Worm (Caenorhabditis elegans): Measurements from ENCODE around the gene F58E6.4.

The F58E6.4 gene

DNA sequence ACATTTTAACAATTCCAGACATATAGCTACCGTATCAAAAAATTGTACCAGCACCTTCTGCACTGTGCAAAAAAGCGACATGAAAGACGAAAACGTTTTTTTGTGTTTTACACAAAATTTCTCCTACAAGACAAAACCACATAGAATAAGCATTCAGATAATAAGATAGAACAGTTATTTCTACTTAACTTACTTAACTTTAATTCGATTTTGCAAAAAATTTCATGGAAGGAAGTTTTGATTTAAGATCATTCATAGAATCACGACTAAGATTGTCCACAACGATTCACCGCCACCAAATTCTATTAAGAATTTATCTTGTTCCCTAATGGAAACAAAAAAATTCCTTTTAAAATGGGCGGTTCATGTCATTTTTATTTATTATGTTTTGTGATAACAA lies 13.6 kb upstream of the F58E6.4 start:
- TF ChIP-seq tbx-2 (tag; optimal IDR thresholded peaks at IDR 0.05) (no peak), skn-1 (tag; optimal IDR thresholded peaks at IDR 0.05) (no peak)

ce11 chrV:9758437-9758836 lies 8.2 kb upstream of the F58E6.4 start:
- TF ChIP-seq nhr-23 (tag; optimal IDR thresholded peaks at IDR 0.05) (peak; percentile 25), snpc-4 (tag; optimal IDR thresholded peaks at IDR 0.05) (no peak)

- no peak for TF ChIP-seq ceh-28 (tag; optimal IDR thresholded peaks at IDR 0.05)
- no peak for TF ChIP-seq ztf-4 (tag; optimal IDR thresholded peaks at IDR 0.05)
- no peak for TF ChIP-seq egl-5 (tag; optimal IDR thresholded peaks at IDR 0.05)
- no peak for TF ChIP-seq elt-3 (tag; optimal IDR thresholded peaks at IDR 0.05)
- TF ChIP-seq jun-1 (tag; optimal IDR thresholded peaks at IDR 0.05) = no peak
- TF ChIP-seq skn-1 (tag; optimal IDR thresholded peaks at IDR 0.05) = no peak
- no peak for TF ChIP-seq pqm-1 (tag; optimal IDR thresholded peaks at IDR 0.05)
- TF ChIP-seq nhr-12 (tag; optimal IDR thresholded peaks at IDR 0.05) = no peak
- TF ChIP-seq sea-2 (GFP tag; optimal IDR thresholded peaks at IDR 0.05) = no peak
These were observed 7.7 kb upstream of the F58E6.4 start, which contains the start of gene F58E6.11 for ce11 chrV:9757884-9758283. TSS of gene F58E6.11 (minus strand) at chrV:9757984.

ce11 chrV:9756242-9756641 lies 6.0 kb upstream of the F58E6.4 start, which contains the start of gene hrg-3:
TSS of gene hrg-3 (plus strand) at chrV:9756468.
- TF ChIP-seq elt-2 (tag; optimal IDR thresholded peaks at IDR 0.05) (peak; percentile 85), lin-15B (tag; optimal IDR thresholded peaks at IDR 0.05) (no peak)

DNA sequence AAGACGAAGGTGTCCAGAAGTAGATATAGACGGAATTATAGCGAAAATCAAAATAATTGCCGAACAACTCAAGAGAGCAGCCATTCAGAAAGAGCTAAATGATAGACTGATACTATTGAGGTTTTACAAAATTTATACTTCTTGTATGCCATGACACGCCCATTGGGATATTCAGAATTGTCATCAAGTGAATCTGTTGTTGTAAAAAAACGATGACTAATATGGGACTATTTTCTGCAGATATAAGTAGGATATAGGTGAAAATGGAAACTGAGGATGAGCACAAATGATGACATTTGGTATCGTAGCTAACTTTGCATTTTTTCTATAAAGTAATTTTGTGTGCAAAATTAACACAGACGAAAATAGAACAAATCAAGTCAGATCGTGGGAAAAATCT lies 5.5 kb upstream of the F58E6.4 start, which contains the start of gene F58E6.8:
Gene F58E6.8, minus strand, starts transcription at position 101 of the 400 bp plus-strand sequence.
- TF ChIP-seq ZK546.5 (tag; optimal IDR thresholded peaks at IDR 0.05) (no peak), fkh-10 (GFP tag; optimal IDR thresholded peaks at IDR 0.05) (no peak), nhr-11 (tag; optimal IDR thresholded peaks at IDR 0.05) (no peak), pha-4 (tag; optimal IDR thresholded peaks at IDR 0.05) (no peak), aly-2 (tag; optimal IDR thresholded peaks at IDR 0.05) (no peak), ceh-16 (tag; optimal IDR thresholded peaks at IDR 0.05) (no peak), jun-1 (tag; optimal IDR thresholded peaks at IDR 0.05) (no peak), pqm-1 (tag; optimal IDR thresholded peaks at IDR 0.05) (no peak), nhr-25 (tag; optimal IDR thresholded peaks at IDR 0.05) (no peak), mdl-1 (tag; optimal IDR thresholded peaks at IDR 0.05) (no peak), R02D3.7 (tag; optimal IDR thresholded peaks at IDR 0.05) (no peak), nhr-28 (tag; optimal IDR thresholded peaks at IDR 0.05) (no peak), nfya-1 (tag; optimal IDR thresholded peaks at IDR 0.05; ENCODE audit: insufficient read depth) (no peak), egl-27 (tag; optimal IDR thresholded peaks at IDR 0.05) (no peak), zag-1 (tag; optimal IDR thresholded peaks at IDR 0.05) (no peak), ztf-11 (tag; optimal IDR thresholded peaks at IDR 0.05) (no peak), elt-3 (tag; optimal IDR thresholded peaks at IDR 0.05) (no peak)

DNA sequence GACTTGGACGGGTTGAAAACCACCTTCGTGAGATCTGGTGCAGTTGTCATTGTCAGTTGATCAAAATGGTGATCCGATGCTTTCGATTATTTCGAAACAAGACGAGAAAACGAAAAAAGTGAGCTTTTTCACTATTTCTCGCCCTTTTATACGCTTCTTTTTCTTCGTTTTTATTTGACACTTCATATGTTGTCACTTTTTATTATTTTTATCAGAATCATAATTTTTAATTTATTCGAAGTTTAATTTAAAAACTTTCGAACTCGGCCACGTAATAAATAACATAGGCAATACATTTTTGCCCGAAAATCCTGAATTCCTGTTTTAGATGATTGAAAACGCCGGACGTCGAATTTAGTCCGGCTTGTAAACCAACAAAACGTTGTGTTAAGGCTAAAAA lies 4.3 kb upstream of the F58E6.4 start, which contains the start of gene F58E6.5:
Gene F58E6.5, minus strand, starts transcription at position 101 of the 400 bp plus-strand sequence.
- no peak for TF ChIP-seq nhr-43 (tag; optimal IDR thresholded peaks at IDR 0.05; ENCODE audit: poor library complexity, severe bottlenecking)
- no peak for TF ChIP-seq hmg-11 (tag; optimal IDR thresholded peaks at IDR 0.05)
- TF ChIP-seq ama-1 (optimal IDR thresholded peaks at IDR 0.05) = no peak
- no peak for TF ChIP-seq ztf-11 (tag; optimal IDR thresholded peaks at IDR 0.05)
- TF ChIP-seq R02D3.7 (tag; optimal IDR thresholded peaks at IDR 0.05) = no peak
- no peak for TF ChIP-seq ceh-9 (tag; optimal IDR thresholded peaks at IDR 0.05)
- no peak for TF ChIP-seq fos-1 (tag; optimal IDR thresholded peaks at IDR 0.05)
- no peak for TF ChIP-seq skn-1 (tag; optimal IDR thresholded peaks at IDR 0.05)
- TF ChIP-seq nhr-25 (tag; optimal IDR thresholded peaks at IDR 0.05) = no peak
- no peak for TF ChIP-seq nhr-77 (tag; optimal IDR thresholded peaks at IDR 0.05)
- no peak for TF ChIP-seq nhr-23 (tag; optimal IDR thresholded peaks at IDR 0.05)
- no peak for TF ChIP-seq nhr-76 (tag; optimal IDR thresholded peaks at IDR 0.05)
- no peak for TF ChIP-seq pqm-1 (tag; optimal IDR thresholded peaks at IDR 0.05)
- no peak for TF ChIP-seq ceh-82 (tag; optimal IDR thresholded peaks at IDR 0.05)

Measured in whole organism, L3 larva.